Worm (Caenorhabditis elegans) whole organism, early embryonic: ENCODE measurements around the gene H38K22.6.

Experiments used
- F13C5.2 ChIP-seq: sonication (generic microtip); optimal IDR thresholded peaks from 2 replicates; lab custom pipeline; 2017; ENCODE audit warnings: mild to moderate bottlenecking, missing genetic modification characterization, inconsistent platforms, missing compliant biosample characterization
- aly-1 ChIP-seq: sonication (generic microtip); optimal IDR thresholded peaks from 2 replicates; lab custom pipeline; 2016; ENCODE audit warnings: missing genetic modification characterization, missing compliant biosample characterization
- ama-1 ChIP-seq: fragments of 150-350 bp; optimal IDR thresholded peaks from 2 replicates; lab custom pipeline; 2014
- ceh-13 ChIP-seq: fragments of 200-800 bp; sonication (Bioruptor generic); optimal IDR thresholded peaks from 2 replicates; lab custom pipeline; 2018; ENCODE audit warnings: mild to moderate bottlenecking, missing genetic modification characterization, missing compliant biosample characterization
- ets-7 ChIP-seq: sonication (generic microtip); optimal IDR thresholded peaks from 2 replicates; lab custom pipeline; 2016; ENCODE audit warnings: missing genotype, missing genetic modification characterization, missing compliant biosample characterization
- flt-1 ChIP-seq: fragments of 200-800 bp; sonication (Bioruptor generic); IDR thresholded peaks from 2 replicates; pipeline ENCODE4 v1.3.6; 2022; ENCODE audit warnings: missing genetic modification characterization, missing compliant biosample characterization
- hmbx-1 ChIP-seq: sonication (generic microtip); optimal IDR thresholded peaks from 2 replicates; lab custom pipeline; 2016; ENCODE audit warnings: mild to moderate bottlenecking, missing genetic modification characterization, missing compliant biosample characterization
- hnd-1 ChIP-seq: sonication (generic microtip); optimal IDR thresholded peaks from 2 replicates; lab custom pipeline; 2016; ENCODE audit warnings: missing genetic modification characterization, missing compliant biosample characterization
- pes-1 ChIP-seq: fragments of 200-800 bp; sonication (Bioruptor generic); IDR thresholded peaks from 2 replicates; pipeline ENCODE4 v1.3.6; 2022; ENCODE audit warnings: missing genetic modification reagents, missing genetic modification characterization, missing compliant biosample characterization
- scrt-1 ChIP-seq: fragments of 200-800 bp; sonication (Bioruptor generic); IDR thresholded peaks from 2 replicates; pipeline ENCODE4 v1.3.6; 2022; ENCODE audit warnings: missing genetic modification characterization, missing compliant biosample characterization
- sea-1 ChIP-seq: fragments of 200-800 bp; sonication (Bioruptor generic); conservative IDR thresholded peaks from 2 replicates; pipeline ENCODE4 v1.3.6; 2022; ENCODE audit warnings: missing genetic modification characterization, missing compliant biosample characterization
- tbx-11 ChIP-seq: fragments of 200-800 bp; sonication (Bioruptor generic); IDR thresholded peaks from 2 replicates; pipeline ENCODE4 v1.3.6; 2022; ENCODE audit warnings: missing genetic modification characterization, missing compliant biosample characterization
- tbx-37 ChIP-seq: fragments of 200-800 bp; sonication (Bioruptor generic); conservative IDR thresholded peaks from 2 replicates; pipeline ENCODE4 v1.3.6; 2022; ENCODE audit warnings: missing genetic modification reagents, missing genetic modification characterization, missing compliant biosample characterization

DNA sequence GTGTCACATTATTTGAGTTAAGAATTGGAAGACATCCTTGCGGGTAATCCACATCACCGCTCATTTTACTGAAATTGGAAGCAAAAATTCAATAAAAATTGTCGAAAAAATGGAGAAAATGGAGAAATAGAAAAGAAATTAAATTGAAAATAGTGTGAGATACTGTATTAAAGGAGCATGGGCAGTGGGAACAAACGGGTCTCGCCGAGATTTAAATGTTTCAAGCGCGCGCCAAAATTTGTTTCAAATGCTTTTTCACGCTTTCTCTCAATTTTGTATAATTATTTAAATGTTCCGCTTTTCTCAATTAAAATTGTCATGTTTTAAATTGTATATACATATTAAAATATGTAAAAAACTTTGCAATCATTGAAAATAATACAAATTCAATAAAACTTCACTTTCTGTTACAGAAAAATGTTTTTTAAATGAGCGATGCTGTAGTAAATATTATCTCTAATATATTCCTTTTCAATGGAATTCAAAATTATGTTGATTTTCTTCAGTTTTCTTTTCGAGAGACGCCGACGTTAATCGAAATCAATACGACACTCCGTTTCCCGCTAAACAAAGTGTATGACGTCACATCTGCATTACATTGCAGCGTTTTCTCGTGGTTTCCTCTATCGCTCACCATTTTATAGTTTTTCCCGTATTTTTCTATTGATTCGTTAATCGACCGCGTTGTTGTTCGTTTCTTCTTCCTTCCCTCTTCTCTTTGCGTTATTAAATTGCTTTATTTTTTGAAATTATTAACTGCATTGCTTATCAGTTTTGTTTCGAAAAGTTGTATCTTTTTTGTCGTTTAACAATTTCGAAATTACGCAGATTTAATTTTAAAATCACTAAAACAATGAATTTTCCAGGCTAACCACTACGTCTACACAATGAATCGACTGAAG, 6.9 kb upstream of the H38K22.6 start, which contains the start of the genes evl-14 and dcn-1:
- no peak for TF ChIP-seq sea-1 (GFP tag; lab: Robert Waterston, UW)
- TF ChIP-seq ama-1 (lab: Kevin White, UChicago) = no peak
- TF ChIP-seq flt-1 (GFP tag; lab: Robert Waterston, UW) = no peak
- no peak for TF ChIP-seq tbx-37 (GFP tag; lab: Robert Waterston, UW)
- no peak for TF ChIP-seq aly-1 (tag; lab: Kevin White, UChicago)
- TF ChIP-seq tbx-11 = no peak
- TF ChIP-seq F13C5.2 (tag; lab: Kevin White, UChicago) = no peak
- TF ChIP-seq hmbx-1 (tag; lab: Kevin White, UChicago) = no peak
- TF ChIP-seq pes-1 (GFP tag; lab: Robert Waterston, UW) = no peak
- TF ChIP-seq ceh-13 = no peak
- TF ChIP-seq scrt-1 (GFP tag; lab: Robert Waterston, UW) = no peak
- TF ChIP-seq hnd-1 (tag; lab: Kevin White, UChicago) = no peak
- TF ChIP-seq ets-7 (tag; lab: Kevin White, UChicago) = no peak
